Worm (Caenorhabditis elegans) whole organism, L1 larva: Measurements from ENCODE around the gene str-78.

Experiments used
- C04F5.9 ChIP-seq: sonication (generic microtip); optimal IDR thresholded peaks from 2 replicates; lab custom pipeline; 2016; ENCODE audit warnings: missing genetic modification characterization, missing compliant biosample characterization
- F16B12.6 ChIP-seq: fragments of 150-350 bp; optimal IDR thresholded peaks from 2 replicates; lab custom pipeline; 2014; ENCODE audit warnings: missing biosample characterization, missing genetic modification characterization
- ceh-8 ChIP-seq: fragments of 200-800 bp; sonication (Bioruptor generic); optimal IDR thresholded peaks from 2 replicates; lab custom pipeline; 2018; ENCODE audit warnings: mild to moderate bottlenecking, missing genetic modification characterization, moderate library complexity, missing compliant biosample characterization
- ceh-82 ChIP-seq, 3 experiments: fragments of 150-350 bp in 1 of 3; sonication (generic microtip) in 2 of 3; optimal IDR thresholded peaks; 2 replicates each; lab custom pipeline; 2014 to 2017; ENCODE audit warnings: missing biosample characterization in 3 of 3, missing genetic modification characterization in 3 of 3
- ces-1 ChIP-seq: fragments of 150-350 bp; optimal IDR thresholded peaks from 2 replicates; lab custom pipeline; 2014; ENCODE audit warnings: missing biosample characterization, missing genetic modification reagents, missing genetic modification characterization
- dpl-1 ChIP-seq, 3 experiments: fragments of 150-350 bp in 2 of 3; sonication (generic microtip) in 1 of 3; optimal IDR thresholded peaks; 2 replicates each; lab custom pipeline; 2014 to 2017; ENCODE audit warnings: missing biosample characterization in 3 of 3, missing genetic modification characterization in 3 of 3, missing genetic modification reagents in 3 of 3
- dsc-1 ChIP-seq: sonication (generic microtip); optimal IDR thresholded peaks from 2 replicates; lab custom pipeline; 2016; ENCODE audit warnings: mild to moderate bottlenecking, missing genetic modification characterization, missing compliant biosample characterization
- efl-3 ChIP-seq: fragments of 200-800 bp; sonication (Bioruptor generic); optimal IDR thresholded peaks from 2 replicates; lab custom pipeline; 2018; ENCODE audit warnings: mild to moderate bottlenecking, missing genetic modification characterization, missing compliant biosample characterization
- egl-13 ChIP-seq: sonication (generic microtip); optimal IDR thresholded peaks from 2 replicates; lab custom pipeline; 2016; ENCODE audit warnings: missing genotype, missing genetic modification reagents, missing genetic modification characterization, missing compliant biosample characterization
- elt-2 ChIP-seq: sonication (generic microtip); optimal IDR thresholded peaks from 2 replicates; lab custom pipeline; 2016; ENCODE audit warnings: missing genetic modification characterization, mild to moderate bottlenecking, inconsistent platforms, missing compliant biosample characterization, missing genetic modification reagents
- elt-3 ChIP-seq, 6 experiments: fragments of 150-350 bp in 1 of 6; sonication (generic microtip); optimal IDR thresholded peaks; 2 replicates each; lab custom pipeline; 2017 to 2018; ENCODE audit warnings: missing biosample characterization in 6 of 6, missing genetic modification characterization in 6 of 6, inconsistent platforms in 1 of 6
- fkh-4 ChIP-seq: sonication (generic microtip); optimal IDR thresholded peaks from 2 replicates; lab custom pipeline; 2016; ENCODE audit warnings: missing compliant biosample characterization, missing genetic modification characterization, borderline replicate concordance
- grh-1 ChIP-seq: fragments of 200-800 bp; sonication (Bioruptor generic); IDR thresholded peaks from 2 replicates; pipeline ENCODE4 v1.3.6; 2022; ENCODE audit warnings: missing genetic modification reagents, missing genetic modification characterization, missing compliant biosample characterization
- hlh-17 ChIP-seq: fragments of 200-800 bp; sonication (Bioruptor generic); optimal IDR thresholded peaks from 2 replicates; lab custom pipeline; 2018; ENCODE audit warnings: missing genetic modification characterization, mild to moderate bottlenecking, missing compliant biosample characterization, moderate library complexity, borderline replicate concordance
- hpl-2 ChIP-seq: fragments of 150-350 bp; optimal IDR thresholded peaks from 2 replicates; lab custom pipeline; 2014; ENCODE audit warnings: missing biosample characterization, missing genetic modification reagents, missing genetic modification characterization
- irx-1 ChIP-seq: sonication (generic microtip); optimal IDR thresholded peaks from 2 replicates; lab custom pipeline; 2016; ENCODE audit warnings: missing genetic modification characterization, missing compliant biosample characterization
- jun-1 ChIP-seq: fragments of 150-350 bp; optimal IDR thresholded peaks from 2 replicates; lab custom pipeline; 2014; ENCODE audit warnings: missing biosample characterization, missing genetic modification reagents, missing genetic modification characterization
- lin-39 ChIP-seq: fragments of 150-350 bp; optimal IDR thresholded peaks from 2 replicates; lab custom pipeline; 2014; ENCODE audit warnings: missing biosample characterization, missing genetic modification reagents, missing genetic modification characterization
- lsy-2 ChIP-seq, 2 experiments: fragments of 150-350 bp; optimal IDR thresholded peaks; 2 replicates each; lab custom pipeline; 2014; ENCODE audit warnings: missing biosample characterization in 2 of 2, missing genetic modification characterization in 2 of 2
- mab-9 ChIP-seq: fragments of 200-800 bp; sonication (Bioruptor generic); IDR thresholded peaks from 2 replicates; pipeline ENCODE4 v1.3.6; 2022; ENCODE audit warnings: missing genetic modification reagents, missing genetic modification characterization, missing compliant biosample characterization
- mef-2 ChIP-seq: fragments of 150-350 bp; optimal IDR thresholded peaks from 2 replicates; lab custom pipeline; 2014; ENCODE audit warnings: missing biosample characterization, missing genetic modification characterization
- mep-1 ChIP-seq: fragments of 150-350 bp; optimal IDR thresholded peaks from 2 replicates; lab custom pipeline; 2014; ENCODE audit warnings: missing biosample characterization, missing genetic modification characterization
- nhr-11 ChIP-seq: fragments of 150-350 bp; optimal IDR thresholded peaks from 2 replicates; lab custom pipeline; 2014; ENCODE audit warnings: missing biosample characterization, missing genetic modification characterization
- nhr-19 ChIP-seq: fragments of 200-800 bp; sonication (Bioruptor generic); conservative IDR thresholded peaks from 2 replicates; pipeline ENCODE4 v1.3.6; 2022; ENCODE audit warnings: missing genetic modification characterization, missing compliant biosample characterization
- nhr-28 ChIP-seq: fragments of 150-350 bp; optimal IDR thresholded peaks from 2 replicates; lab custom pipeline; 2014; ENCODE audit warnings: missing biosample characterization, missing genetic modification characterization
- nhr-47 ChIP-seq: sonication (generic microtip); optimal IDR thresholded peaks from 2 replicates; lab custom pipeline; 2016; ENCODE audit warnings: mild to moderate bottlenecking, missing genetic modification characterization, moderate library complexity, missing compliant biosample characterization
- nhr-76 ChIP-seq: sonication (generic microtip); optimal IDR thresholded peaks from 2 replicates; lab custom pipeline; 2017; ENCODE audit warnings: missing biosample characterization, missing genetic modification characterization
- nhr-85 ChIP-seq: sonication (generic microtip); peaks from one replicate; lab custom pipeline; 2016; ENCODE audit warnings: missing genetic modification characterization, inconsistent platforms, missing compliant biosample characterization
- nhr-90 ChIP-seq: sonication (generic microtip); optimal IDR thresholded peaks from 2 replicates; lab custom pipeline; 2016; ENCODE audit warnings: mild to moderate bottlenecking, missing genetic modification characterization, missing compliant biosample characterization; ENCODE audit not compliant: poor library complexity
- pax-3 ChIP-seq: fragments of 200-800 bp; sonication (Bioruptor generic); optimal IDR thresholded peaks from 2 replicates; lab custom pipeline; 2018; ENCODE audit warnings: mild to moderate bottlenecking, missing genetic modification characterization, moderate library complexity, missing compliant biosample characterization
- rnt-1 ChIP-seq: sonication (generic microtip); optimal IDR thresholded peaks from 2 replicates; lab custom pipeline; 2016; ENCODE audit warnings: mild to moderate bottlenecking, missing genetic modification characterization, moderate library complexity, missing compliant biosample characterization
- skn-1 ChIP-seq: fragments of 150-350 bp; optimal IDR thresholded peaks from 2 replicates; lab custom pipeline; 2014; ENCODE audit warnings: missing biosample characterization, missing genetic modification characterization
- sptf-1 ChIP-seq: fragments of 150-350 bp; optimal IDR thresholded peaks from 2 replicates; lab custom pipeline; 2014; ENCODE audit warnings: missing biosample characterization, missing genetic modification characterization
- swsn-7 ChIP-seq: sonication (generic microtip); optimal IDR thresholded peaks from 2 replicates; lab custom pipeline; 2016; ENCODE audit warnings: missing genetic modification characterization, missing compliant biosample characterization
- tlp-1 ChIP-seq: fragments of 150-350 bp; optimal IDR thresholded peaks from 2 replicates; lab custom pipeline; 2014; ENCODE audit warnings: missing biosample characterization, missing genetic modification characterization
- unc-30 ChIP-seq: sonication (generic microtip); optimal IDR thresholded peaks from 2 replicates; lab custom pipeline; 2017; ENCODE audit warnings: missing biosample characterization, missing genetic modification characterization
- unc-98 ChIP-seq: fragments of 200-800 bp; sonication (Bioruptor generic); IDR thresholded peaks from 2 replicates; pipeline ENCODE4 v1.3.6; 2022; ENCODE audit warnings: missing genetic modification characterization, missing compliant biosample characterization
- ztf-4 ChIP-seq: fragments of 150-350 bp; optimal IDR thresholded peaks from 2 replicates; lab custom pipeline; 2014; ENCODE audit warnings: missing biosample characterization, missing genetic modification characterization

The str-78 gene

DNA sequence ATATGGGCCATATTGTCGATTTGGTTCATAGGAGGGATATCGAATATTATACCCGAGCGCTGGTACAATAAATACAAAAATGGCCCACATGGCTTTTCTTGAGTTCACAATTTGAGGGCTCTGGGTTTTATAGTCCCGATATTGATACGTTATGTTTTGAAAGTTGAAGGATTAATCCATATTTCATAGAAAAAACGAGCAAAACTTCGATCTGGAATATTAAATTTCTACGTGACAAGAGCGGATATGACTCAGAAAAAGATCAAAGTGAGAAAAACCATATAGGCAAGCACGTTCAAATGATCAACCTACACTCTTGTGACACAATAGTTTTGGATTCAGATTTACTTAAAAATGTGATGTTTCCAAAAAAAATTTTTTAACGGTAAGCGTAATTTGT, 15.3 kb downstream of the str-78 start, which contains the start of gene col-135:
Gene col-135 (minus strand): TSS at position 101 of the 400 bp plus-strand sequence.
- TF ChIP-seq unc-30, result no peak
- TF ChIP-seq C04F5.9 (tag; lab: Kevin White, UChicago), result no peak
- TF ChIP-seq nhr-76 (tag; lab: Kevin White, UChicago), result no peak
- no peak for TF ChIP-seq unc-98
- no peak for TF ChIP-seq ceh-8 (GFP tag; lab: Kevin White, UChicago)
- no peak for TF ChIP-seq dpl-1 (GFP tag; optimal IDR thresholded peaks at IDR 0.05; lab: Kevin White, UChicago)
- no peak for TF ChIP-seq rnt-1

DNA sequence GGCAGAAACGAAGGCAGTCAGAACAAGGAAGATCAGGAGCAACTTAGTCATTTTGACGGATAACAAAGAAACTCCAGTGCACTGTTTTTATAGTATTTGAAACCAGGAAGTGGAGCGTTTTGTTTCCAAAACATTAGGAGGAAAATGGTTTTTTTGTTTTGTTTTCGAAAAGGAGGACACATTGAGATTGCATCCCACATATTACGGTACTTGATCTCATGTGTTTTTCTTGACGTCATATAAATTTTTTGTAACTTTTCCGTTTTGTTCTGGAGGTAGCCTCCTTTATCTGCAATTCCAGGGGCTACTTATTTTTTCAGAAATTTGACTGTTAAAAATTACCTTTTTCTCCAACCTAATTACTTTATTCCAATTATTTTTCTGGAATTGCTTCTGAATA, 19.3 kb downstream of the str-78 start, which contains the start of gene M199.9:
Gene M199.9 (minus strand): TSS at position 101 of the 400 bp plus-strand sequence.
- TF ChIP-seq nhr-19 (GFP tag; lab: Robert Waterston, UW), result no peak
- no peak for TF ChIP-seq nhr-47 (tag; lab: Kevin White, UChicago)
- TF ChIP-seq pax-3 (tag; lab: Kevin White, UChicago), result no peak
- no peak for TF ChIP-seq elt-2 (tag; lab: Kevin White, UChicago)
- no peak for TF ChIP-seq nhr-11 (tag; lab: Kevin White, UChicago)
- TF ChIP-seq nhr-85 (tag; lab: Kevin White, UChicago), result no peak
- no peak for TF ChIP-seq grh-1
- TF ChIP-seq nhr-90, result no peak
- no peak for TF ChIP-seq fkh-4
- TF ChIP-seq irx-1 (tag; lab: Kevin White, UChicago), result no peak
- no peak for TF ChIP-seq tlp-1 (tag; lab: Kevin White, UChicago)
- TF ChIP-seq mef-2 (tag; lab: Kevin White, UChicago), result no peak
- TF ChIP-seq swsn-7, result no peak
- TF ChIP-seq ceh-82 (tag; optimal IDR thresholded peaks at IDR 0.05; lab: Kevin White, UChicago), result no peak
- TF ChIP-seq dsc-1, result no peak

DNA sequence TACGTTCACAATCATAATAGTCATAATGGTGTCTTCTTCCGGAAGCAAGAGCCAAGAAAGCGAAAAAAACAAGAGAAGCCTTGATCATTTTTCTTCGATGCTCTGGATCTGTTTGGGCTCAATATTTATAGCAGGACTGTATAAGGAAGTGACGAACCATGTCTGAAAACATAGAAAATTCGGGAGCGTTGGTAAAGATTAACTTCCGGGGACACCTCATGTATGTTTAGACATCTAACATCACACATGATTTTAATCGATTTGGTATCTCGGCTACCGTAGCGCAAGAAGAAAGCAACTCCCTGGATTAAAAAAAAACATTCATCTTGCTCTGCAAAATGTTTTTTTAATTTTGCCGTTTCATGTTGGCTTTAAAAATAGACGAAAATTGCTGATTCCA, 21.0 kb downstream of the str-78 start, which contains the start of gene clec-190:
Gene clec-190 (minus strand): TSS at position 101 of the 400 bp plus-strand sequence.
- TF ChIP-seq egl-13 (tag; lab: Kevin White, UChicago) (no peak), ztf-4 (tag; lab: Kevin White, UChicago) (no peak), efl-3 (GFP tag; lab: Kevin White, UChicago) (no peak)

DNA sequence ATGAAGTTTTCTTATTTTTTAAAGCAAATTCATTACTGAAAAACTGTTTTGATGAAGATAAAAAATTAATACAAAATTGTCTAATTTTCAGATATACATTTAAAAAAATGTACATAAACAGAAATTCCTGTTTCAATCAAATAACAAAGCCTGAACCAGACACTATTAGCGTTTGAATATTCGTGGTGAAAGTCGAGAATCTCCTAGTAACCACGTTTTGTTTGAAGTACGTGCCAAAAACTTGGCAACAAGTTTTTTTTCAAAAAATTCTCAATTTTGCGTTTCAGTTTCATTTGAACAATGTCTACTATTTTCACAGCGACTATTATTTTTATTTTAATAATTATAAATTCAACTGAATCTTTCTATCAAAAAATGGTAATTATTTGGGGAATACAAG, 24.1 kb downstream of the str-78 start, which contains the start of gene M199.7:
Gene M199.7 (plus strand): TSS at position 301 of the 400 bp plus-strand sequence.
- TF ChIP-seq rnt-1 (no peak), C04F5.9 (tag; lab: Kevin White, UChicago) (no peak), F16B12.6 (no peak), ces-1 (no peak), mep-1 (tag; lab: Kevin White, UChicago) (no peak), nhr-28 (tag; lab: Kevin White, UChicago) (no peak), mab-9 (no peak), ceh-82 (tag; optimal IDR thresholded peaks at IDR 0.05; lab: Kevin White, UChicago) (no peak), hlh-17 (no peak), lin-39 (tag; lab: Kevin White, UChicago) (no peak), lsy-2 (tag; optimal IDR thresholded peaks at IDR 0.05; lab: Kevin White, UChicago) (no peak), nhr-85 (tag; lab: Kevin White, UChicago) (no peak), sptf-1 (no peak), dsc-1 (no peak), jun-1 (no peak), hpl-2 (GFP tag; lab: Kevin White, UChicago) (no peak), elt-3 (tag; optimal IDR thresholded peaks at IDR 0.05; lab: Kevin White, UChicago) (no peak), skn-1 (tag; lab: Kevin White, UChicago) (no peak)
